Worm (Caenorhabditis elegans) whole organism, midembryonic: ENCODE results near the gene srw-115.

ENCODE experiments used
- tab-1 ChIP-seq: fragments of 200-800 bp; sonication (Bioruptor generic); IDR thresholded peaks from 2 replicates; pipeline ENCODE4 v1.3.6; 2022; ENCODE audit warnings: missing genetic modification characterization, missing compliant biosample characterization
- ztf-23 ChIP-seq: fragments of 200-800 bp; sonication (Bioruptor generic); IDR thresholded peaks from 2 replicates; pipeline ENCODE4 v1.3.6; 2022; ENCODE audit warnings: missing genetic modification reagents, missing genetic modification characterization, missing compliant biosample characterization

DNA sequence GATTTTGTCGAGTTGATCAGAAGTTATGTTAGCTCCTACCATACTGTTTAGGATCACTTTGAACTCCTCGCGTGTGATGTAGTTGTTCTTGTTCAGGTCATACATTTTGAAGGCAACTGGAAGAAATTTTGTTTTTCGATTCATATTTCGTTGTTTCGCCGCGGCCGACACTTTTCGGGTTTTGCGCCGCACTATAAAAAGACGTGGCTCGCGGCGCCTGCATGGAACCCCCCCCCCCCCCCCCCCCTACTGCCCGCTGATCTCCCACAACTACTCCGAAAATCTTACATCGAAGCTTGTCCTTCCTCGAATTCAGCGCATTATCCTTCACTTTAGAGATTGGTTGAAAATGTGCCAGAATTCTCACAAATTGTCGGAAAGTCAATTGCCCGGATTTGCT, 44.3 kb upstream of the srw-115 start:
- TF ChIP-seq ztf-23 (no peak), tab-1 (no peak)
